Fruit fly (Drosophila melanogaster) whole organism, embryonic: ENCODE measurements around the gene MED28.

Experiments
- CG13287 ChIP-seq: fragments of 200-800 bp; sonication (Bioruptor generic); IDR thresholded peaks from 2 replicates; pipeline ENCODE4 v1.3.6; 2022; ENCODE audit warnings: missing biosample characterization, missing genetic modification characterization; ENCODE audit not compliant: partially characterized antibody
- CG13775 ChIP-seq: fragments of 200-800 bp; sonication (Bioruptor generic); optimal IDR thresholded peaks from 3 replicates; lab custom pipeline; 2017; ENCODE audit warnings: missing biosample characterization, mild to moderate bottlenecking, missing genetic modification characterization
- CG14667 ChIP-seq: fragments of 200-800 bp; sonication (Bioruptor generic); IDR thresholded peaks from 2 replicates; pipeline ENCODE4 v1.3.6; 2022; ENCODE audit warnings: missing biosample characterization, missing genetic modification characterization
- CG15073 ChIP-seq: fragments of 200-800 bp; sonication (Bioruptor generic); optimal IDR thresholded peaks from 2 replicates; lab custom pipeline; 2016; ENCODE audit warnings: missing biosample characterization, missing genetic modification characterization
- CG15514 ChIP-seq: fragments of 200-800 bp; sonication (Bioruptor generic); optimal IDR thresholded peaks from 3 replicates; lab custom pipeline; 2017; ENCODE audit warnings: missing biosample characterization, missing genetic modification characterization, mild to moderate bottlenecking, moderate library complexity, missing genetic modification reagents
- CG2678 ChIP-seq: fragments of 200-800 bp; sonication (Bioruptor generic); optimal IDR thresholded peaks from 3 replicates; lab custom pipeline; 2019; ENCODE audit warnings: missing biosample characterization, mild to moderate bottlenecking, missing genetic modification characterization, moderate library complexity
- CG3726 ChIP-seq: fragments of 200-800 bp; sonication (Bioruptor generic); IDR thresholded peaks from 3 replicates; pipeline ENCODE4, ENCODE4 v1.3.6; 2022; ENCODE audit warnings: missing biosample characterization, missing genetic modification characterization
- CG7357 ChIP-seq: fragments of 200-800 bp; sonication (Bioruptor generic); IDR thresholded peaks from 3 replicates; pipeline ENCODE4 v1.3.6; 2022; ENCODE audit warnings: missing biosample characterization, missing genetic modification characterization
- CG8281 ChIP-seq: fragments of 200-800 bp; sonication (Bioruptor generic); optimal IDR thresholded peaks from 2 replicates; lab custom pipeline; 2018; ENCODE audit warnings: missing biosample characterization, mild to moderate bottlenecking, missing genetic modification characterization, moderate library complexity
- CG8290 ChIP-seq, 3 experiments: fragments of 200-800 bp; sonication (Bioruptor generic); optimal IDR thresholded peaks; 2 replicates each; lab custom pipeline; 2016 to 2019; ENCODE audit warnings: missing biosample characterization in 3 of 3, missing genetic modification characterization in 3 of 3, mild to moderate bottlenecking in 2 of 3, moderate library complexity in 1 of 3
- CG9437 ChIP-seq: fragments of 200-800 bp; sonication (Bioruptor generic); optimal IDR thresholded peaks from 2 replicates; lab custom pipeline; 2018; ENCODE audit warnings: missing biosample characterization, mild to moderate bottlenecking, missing genetic modification characterization
- Dbx ChIP-seq: fragments of 200-800 bp; sonication (Bioruptor generic); IDR thresholded peaks from 3 replicates; pipeline ENCODE4 v1.3.6; 2022; ENCODE audit warnings: missing biosample characterization, missing genetic modification characterization
- Doc3 ChIP-seq: fragments of 200-800 bp; sonication (Bioruptor generic); IDR thresholded peaks from 3 replicates; pipeline ENCODE4 v1.3.6; 2022; ENCODE audit warnings: missing biosample characterization, missing genetic modification characterization; ENCODE audit not compliant: partially characterized antibody
- Dp ChIP-seq: fragments of 200-800 bp; sonication (Bioruptor generic); optimal IDR thresholded peaks from 2 replicates; lab custom pipeline; 2018; ENCODE audit warnings: missing biosample characterization, mild to moderate bottlenecking, missing genetic modification characterization, moderate library complexity
- Fer3 ChIP-seq: fragments of 200-800 bp; sonication (Bioruptor generic); optimal IDR thresholded peaks from 2 replicates; lab custom pipeline; 2018; ENCODE audit warnings: missing biosample characterization, mild to moderate bottlenecking, missing genetic modification characterization, moderate library complexity
- GATAe ChIP-seq: fragments of 200-800 bp; sonication (Bioruptor generic); conservative IDR thresholded peaks from 2 replicates; pipeline ENCODE4 v1.3.6; 2022; ENCODE audit warnings: missing biosample characterization, missing genetic modification characterization
- HLH3B ChIP-seq: fragments of 200-800 bp; sonication (Bioruptor generic); IDR thresholded peaks from 2 replicates; pipeline ENCODE4 v1.3.6; 2022; ENCODE audit warnings: missing biosample characterization, missing genetic modification characterization
- Hr51 ChIP-seq, 2 experiments: fragments of 200-800 bp; sonication (Bioruptor generic); optimal IDR thresholded peaks; 2 replicates in 1 of 2; 3 replicates in 1 of 2; lab custom pipeline; 2016 to 2018; ENCODE audit warnings: missing biosample characterization in 2 of 2, missing genetic modification characterization in 2 of 2, mild to moderate bottlenecking in 1 of 2, moderate library complexity in 1 of 2
- Rfx ChIP-seq: fragments of 200-800 bp; sonication (Bioruptor generic); IDR thresholded peaks from 2 replicates; pipeline ENCODE4 v1.3.6; 2022; ENCODE audit warnings: missing biosample characterization, missing genetic modification characterization
- Sox102F ChIP-seq: fragments of 200-800 bp; sonication (Bioruptor generic); optimal IDR thresholded peaks from 2 replicates; lab custom pipeline; 2018; ENCODE audit warnings: missing biosample characterization, mild to moderate bottlenecking, missing genetic modification characterization, moderate library complexity
- Xbp1 ChIP-seq: fragments of 200-800 bp; sonication (Bioruptor generic); optimal IDR thresholded peaks from 3 replicates; lab custom pipeline; 2016; ENCODE audit warnings: missing biosample characterization, mild to moderate bottlenecking, missing genetic modification characterization
- al ChIP-seq: fragments of 200-800 bp; sonication (Bioruptor generic); IDR thresholded peaks from 2 replicates; pipeline ENCODE4 v1.3.6; 2022; ENCODE audit warnings: missing biosample characterization, missing genetic modification characterization
- amos ChIP-seq: fragments of 200-800 bp; sonication (Bioruptor generic); IDR thresholded peaks from 2 replicates; pipeline ENCODE4 v1.3.6; 2022; ENCODE audit warnings: missing biosample characterization, missing genetic modification characterization; ENCODE audit not compliant: partially characterized antibody
- ash1 ChIP-seq: fragments of 200-800 bp; sonication (Bioruptor generic); optimal IDR thresholded peaks from 2 replicates; lab custom pipeline; 2018; ENCODE audit warnings: missing biosample characterization, mild to moderate bottlenecking, missing genetic modification characterization
- btn ChIP-seq: fragments of 200-800 bp; sonication (Bioruptor generic); optimal IDR thresholded peaks from 2 replicates; lab custom pipeline; 2016; ENCODE audit warnings: missing biosample characterization, missing genetic modification characterization
- chif ChIP-seq, 2 experiments: fragments of 200-800 bp; sonication (Bioruptor generic); optimal IDR thresholded peaks; 3 replicates each; lab custom pipeline; 2016; ENCODE audit warnings: missing biosample characterization in 2 of 2, missing genetic modification characterization in 2 of 2
- ci ChIP-seq: fragments of 200-800 bp; sonication (Bioruptor generic); IDR thresholded peaks from 3 replicates; pipeline ENCODE4 v1.3.6; 2022; ENCODE audit warnings: missing biosample characterization, missing genetic modification characterization
- dpn ChIP-seq, 2 experiments: fragments of 200-800 bp; sonication (Bioruptor generic); optimal IDR thresholded peaks; 3 replicates each; lab custom pipeline; 2016; ENCODE audit warnings: missing biosample characterization in 2 of 2, missing genetic modification characterization in 2 of 2
- en ChIP-seq: fragments of 200-800 bp; sonication (Bioruptor generic); optimal IDR thresholded peaks from 2 replicates; lab custom pipeline; 2016; ENCODE audit warnings: missing biosample characterization, missing genetic modification characterization
- eyg ChIP-seq: fragments of 200-800 bp; sonication (Bioruptor generic); optimal IDR thresholded peaks from 3 replicates; lab custom pipeline; 2016; ENCODE audit warnings: missing biosample characterization, missing genetic modification characterization
- hkb ChIP-seq, 2 experiments: fragments of 200-800 bp in 1 of 2; fragments of >200 bp in 1 of 2; sonication (Bioruptor generic) in 1 of 2; IDR thresholded peaks in 1 of 2; optimal IDR thresholded peaks in 1 of 2; 2 replicates each; pipeline versions ENCODE4 v1.3.6 to Lab custom; 2017 to 2022; ENCODE audit warnings: missing biosample characterization in 1 of 2, missing genetic modification characterization in 1 of 2
- lab ChIP-seq: fragments of 200-800 bp; sonication (Bioruptor generic); optimal IDR thresholded peaks from 3 replicates; lab custom pipeline; 2017; ENCODE audit warnings: missing biosample characterization, missing genetic modification characterization, mild to moderate bottlenecking, moderate library complexity, missing genetic modification reagents
- luna ChIP-seq: fragments of 200-800 bp; sonication (Bioruptor generic); optimal IDR thresholded peaks from 2 replicates; lab custom pipeline; 2016; ENCODE audit warnings: missing biosample characterization, missing genetic modification characterization
- mam ChIP-seq: fragments of 200-800 bp; sonication (Bioruptor generic); optimal IDR thresholded peaks from 3 replicates; lab custom pipeline; 2016; ENCODE audit warnings: missing biosample characterization, missing genetic modification characterization
- nau ChIP-seq: fragments of 200-800 bp; sonication (Bioruptor generic); optimal IDR thresholded peaks from 3 replicates; lab custom pipeline; 2017; ENCODE audit warnings: missing biosample characterization, mild to moderate bottlenecking, missing genetic modification characterization, missing genetic modification reagents
- org-1 ChIP-seq: fragments of 200-800 bp; sonication (Bioruptor generic); optimal IDR thresholded peaks from 2 replicates; lab custom pipeline; 2017; ENCODE audit warnings: missing biosample characterization, missing genetic modification characterization
- pb ChIP-seq: fragments of 200-800 bp; sonication (Bioruptor generic); optimal IDR thresholded peaks from 3 replicates; lab custom pipeline; 2016; ENCODE audit warnings: missing biosample characterization, missing genetic modification characterization
- pnt ChIP-seq: fragments of 200-800 bp; sonication (Bioruptor generic); optimal IDR thresholded peaks from 3 replicates; lab custom pipeline; 2016; ENCODE audit warnings: missing biosample characterization, missing genetic modification characterization
- sd ChIP-seq: fragments of 200-800 bp; sonication (Bioruptor generic); optimal IDR thresholded peaks from 3 replicates; lab custom pipeline; 2018; ENCODE audit warnings: missing biosample characterization, mild to moderate bottlenecking, missing genetic modification characterization, moderate library complexity
- sim ChIP-seq: fragments of 200-800 bp; sonication (Bioruptor generic); IDR thresholded peaks from 2 replicates; pipeline ENCODE4 v1.3.6; 2022; ENCODE audit warnings: missing biosample characterization, missing genetic modification characterization
- sisA ChIP-seq: fragments of 200-800 bp; sonication (Bioruptor generic); IDR thresholded peaks from 2 replicates; pipeline ENCODE4 v1.3.6; 2022; ENCODE audit warnings: missing biosample characterization, missing genetic modification characterization
- sna ChIP-seq: fragments of 200-800 bp; sonication (Bioruptor generic); IDR thresholded peaks from 2 replicates; pipeline ENCODE4 v1.3.6; 2022; ENCODE audit warnings: missing biosample characterization, missing genetic modification characterization; ENCODE audit not compliant: partially characterized antibody
- tgo ChIP-seq: fragments of 200-800 bp; sonication (Bioruptor generic); IDR thresholded peaks from 3 replicates; pipeline ENCODE4 v1.3.6; 2022; ENCODE audit warnings: missing biosample characterization, missing genetic modification characterization
- trem ChIP-seq: fragments of 200-800 bp; optimal IDR thresholded peaks from 3 replicates; lab custom pipeline; 2019; ENCODE audit warnings: missing biosample characterization, mild to moderate bottlenecking, missing genetic modification characterization, moderate library complexity
- vnd ChIP-seq: fragments of 200-800 bp; sonication (Bioruptor generic); IDR thresholded peaks from 3 replicates; pipeline ENCODE4 v1.3.6; 2022; ENCODE audit warnings: missing biosample characterization, missing genetic modification characterization; ENCODE audit not compliant: partially characterized antibody
- zfh1 ChIP-seq: fragments of 200-800 bp; sonication (Bioruptor generic); IDR thresholded peaks from 3 replicates; pipeline ENCODE4 v1.3.6; 2022; ENCODE audit warnings: missing biosample characterization, missing genetic modification characterization

The MED28 gene

dm6 chr3R:25472635-25473552 lies 3.9 kb upstream of the MED28 start, which contains the start of the genes Fur1 and Vps33B (continued):
- TF ChIP-seq CG2678 (tag; lab: Kevin White, UChicago) = peak; percentile 97
- TF ChIP-seq org-1 (GFP tag; lab: Kevin White, UChicago) = peak; percentile 95
- TF ChIP-seq Doc3 (GFP tag; lab: Robert Waterston, UW) = peak; percentile 68
- peak; percentile 94 for TF ChIP-seq Fer3 (tag; lab: Kevin White, UChicago)
- peak; percentile 90 for TF ChIP-seq CG15073 (GFP tag; lab: Kevin White, UChicago)
- peak; percentile 95 for TF ChIP-seq Dbx (GFP tag; lab: Robert Waterston, UW)
- peak; percentile 88 for TF ChIP-seq amos
- peak; percentile 98 for TF ChIP-seq pnt (GFP tag; lab: Kevin White, UChicago)
- TF ChIP-seq dpn (GFP tag; optimal IDR thresholded peaks at IDR 0.05; lab: Kevin White, UChicago) = peak; percentile 98 to 99
- peak; percentile 93 for TF ChIP-seq eyg
- peak; percentile 90 for TF ChIP-seq sim (GFP tag; lab: Robert Waterston, UW)
- TF ChIP-seq Rfx (GFP tag; lab: Robert Waterston, UW) = peak; percentile 95
- peak; percentile 95 for TF ChIP-seq luna (GFP tag; lab: Kevin White, UChicago)
- TF ChIP-seq Dp (GFP tag; lab: Kevin White, UChicago) = peak; percentile 32
- TF ChIP-seq ci (GFP tag; lab: Robert Waterston, UW) = peak; percentile 95
- TF ChIP-seq CG3726 (GFP tag; lab: Robert Waterston, UW) = peak; percentile 92; the same call in 1 of the 3 replicates
- no peak for TF ChIP-seq nau
- peak; percentile 97 for TF ChIP-seq btn
- no peak; the same call in 1 of the 2 replicates for TF ChIP-seq CG14667
- peak; percentile 96 for TF ChIP-seq pb (GFP tag; lab: Kevin White, UChicago)
- TF ChIP-seq al (GFP tag; lab: Robert Waterston, UW) = peak; percentile 94
- TF ChIP-seq trem (tag; lab: Kevin White, UChicago) = peak; percentile 95
- TF ChIP-seq CG13287 = peak; percentile 80
- TF ChIP-seq lab = peak; percentile 97
- TF ChIP-seq CG13775 (GFP tag; lab: Kevin White, UChicago) = peak; percentile 99
- TF ChIP-seq sisA (GFP tag; lab: Robert Waterston, UW) = peak; percentile 96
- TF ChIP-seq tgo (GFP tag; lab: Robert Waterston, UW) = peak; percentile 95
- TF ChIP-seq GATAe (GFP tag; lab: Robert Waterston, UW) = peak; percentile 78
- TF ChIP-seq Sox102F (GFP tag; lab: Kevin White, UChicago) = peak; percentile 97
- peak; percentile 95 for TF ChIP-seq HLH3B
- TF ChIP-seq CG15514 (GFP tag; lab: Kevin White, UChicago) = peak; percentile 99
- TF ChIP-seq mam (GFP tag; lab: Kevin White, UChicago) = peak; percentile 99
- TF ChIP-seq vnd (GFP tag; lab: Robert Waterston, UW) = peak; percentile 80; the same call in 2 of the 3 replicates
- TF ChIP-seq CG8281 = peak; percentile 83
- TF ChIP-seq Xbp1 (GFP tag; lab: Kevin White, UChicago) = peak; percentile 99
- TF ChIP-seq sna (GFP tag; lab: Robert Waterston, UW) = peak; percentile 85
- TF ChIP-seq CG9437 (GFP tag; lab: Kevin White, UChicago) = peak; percentile 94
- TF ChIP-seq chif (GFP tag; optimal IDR thresholded peaks at IDR 0.05; lab: Kevin White, UChicago) = peak; percentile 98 to 99
- peak; percentile 95 for TF ChIP-seq zfh1 (GFP tag; lab: Robert Waterston, UW)
- peak; percentile 75 for TF ChIP-seq ash1 (GFP tag; lab: Kevin White, UChicago)
- TF ChIP-seq sd (tag; lab: Kevin White, UChicago) = peak; percentile 89
- TF ChIP-seq Hr51 (GFP tag; optimal IDR thresholded peaks at IDR 0.05; lab: Kevin White, UChicago) = peak; percentile 97 to 98
- TF ChIP-seq hkb (optimal IDR thresholded peaks at IDR 0.05; lab: Kevin White, UChicago) = peak; percentile 79
- peak; percentile 95 for TF ChIP-seq hkb (GFP tag; IDR thresholded peaks at IDR 0.05; lab: Robert Waterston, UW)
- TF ChIP-seq CG8290 (GFP tag; optimal IDR thresholded peaks at IDR 0.05; lab: Kevin White, UChicago) = peak; percentile 97
- peak; percentile 96 to 98 for TF ChIP-seq CG8290 (tag; optimal IDR thresholded peaks at IDR 0.05; lab: Kevin White, UChicago)
- TF ChIP-seq en (GFP tag; lab: Kevin White, UChicago) = peak; percentile 94
- peak; percentile 85 for TF ChIP-seq CG7357 (GFP tag; lab: Robert Waterston, UW)
